Worm (Caenorhabditis elegans) whole organism, young adult: ENCODE results near the gene srg-38.

Experiments
- F22D6.2 ChIP-seq: sonication (generic microtip); optimal IDR thresholded peaks from 2 replicates; lab custom pipeline; 2016; ENCODE audit warnings: mild to moderate bottlenecking, missing genetic modification characterization, missing compliant biosample characterization
- F33H1.4 ChIP-seq: fragments of 200-800 bp; sonication (Bioruptor generic); IDR thresholded peaks from 2 replicates; pipeline ENCODE4 v1.3.6; 2022; ENCODE audit warnings: missing genetic modification reagents, missing genetic modification characterization, missing compliant biosample characterization
- attf-5 ChIP-seq: fragments of 200-800 bp; sonication (Bioruptor generic); optimal IDR thresholded peaks from 2 replicates; lab custom pipeline; 2018; ENCODE audit warnings: mild to moderate bottlenecking, missing genetic modification characterization, missing compliant biosample characterization
- egl-18 ChIP-seq: fragments of 200-800 bp; sonication (Bioruptor generic); IDR thresholded peaks from 2 replicates; pipeline ENCODE4 v1.3.6; 2022; ENCODE audit warnings: missing genetic modification reagents, missing genetic modification characterization, missing compliant biosample characterization
- ekl-4 ChIP-seq: fragments of 200-800 bp; sonication (Bioruptor generic); IDR thresholded peaks from 2 replicates; pipeline ENCODE4 v1.3.6; 2022; ENCODE audit warnings: missing genetic modification reagents, missing genetic modification characterization, missing compliant biosample characterization
- hrde-1 ChIP-seq: sonication (generic microtip); optimal IDR thresholded peaks from 2 replicates; lab custom pipeline; 2016; ENCODE audit warnings: missing genetic modification characterization, mild to moderate bottlenecking, missing compliant biosample characterization, moderate library complexity, missing genotype, missing genetic modification reagents, borderline replicate concordance
- madf-3 ChIP-seq: fragments of 200-800 bp; sonication (Bioruptor generic); IDR thresholded peaks from 2 replicates; pipeline ENCODE4 v1.3.6; 2022; ENCODE audit warnings: missing genetic modification reagents, missing genetic modification characterization, missing compliant biosample characterization
- madf-6 ChIP-seq: fragments of 200-800 bp; sonication (Bioruptor generic); IDR thresholded peaks from 2 replicates; pipeline ENCODE4 v1.3.6; 2022; ENCODE audit warnings: missing genetic modification reagents, missing genetic modification characterization, missing compliant biosample characterization
- nfyb-1 ChIP-seq: fragments of 200-800 bp; sonication (Bioruptor generic); IDR thresholded peaks from 2 replicates; pipeline ENCODE4 v1.3.6; 2022; ENCODE audit warnings: missing genetic modification reagents, missing genetic modification characterization, missing compliant biosample characterization
- somi-1 ChIP-seq: fragments of 200-800 bp; sonication (Bioruptor generic); optimal IDR thresholded peaks from 2 replicates; lab custom pipeline; 2018; ENCODE audit warnings: mild to moderate bottlenecking, missing genetic modification characterization, missing compliant biosample characterization

The srg-38 gene

ce11 chrV:11113041-11113574, 42.3 kb downstream of the srg-38 start, which contains the start of gene erfa-3 (continued):
- TF ChIP-seq somi-1 (GFP tag; lab: Kevin White, UChicago) (no peak), F33H1.4 (no peak)

ce11 chrV:11109647-11110046, 45.8 kb downstream of the srg-38 start, which contains the start of gene Y42A5A.5:
Y42A5A.5 (minus strand) TSS chrV:11109747.
- TF ChIP-seq madf-6 (GFP tag; lab: Robert Waterston, UW) (peak; percentile 36), madf-3 (GFP tag; lab: Robert Waterston, UW) (0 out of 2 replicates have a peak, but pooled peaks have one; percentile 52)

ce11 chrV:11104408-11104807, 51.0 kb downstream of the srg-38 start:
- TF ChIP-seq attf-5 (no peak), nfyb-1 (GFP tag; lab: Robert Waterston, UW) (no peak), ekl-4 (no peak), F22D6.2 (tag; lab: Kevin White, UChicago) (no peak), egl-18 (GFP tag; lab: Robert Waterston, UW) (no peak), hrde-1 (tag; lab: Kevin White, UChicago) (no peak)
- TF ChIP-seq, all 124 proteins: peak for 0
